Worm (Caenorhabditis elegans) whole organism, L3 larva: Measurements from ENCODE around the gene act-3.
"Not testable (repeated sequence)": the region's sequence is repeated elsewhere in the genome, so short reads cannot be mapped to it uniquely, and the experiment has no call there.

Source experiments
- R02D3.7 ChIP-seq: fragments of 150-350 bp; optimal IDR thresholded peaks from 2 replicates; lab custom pipeline; 2014; ENCODE audit warnings: missing biosample characterization, missing genetic modification characterization
- ZK546.5 ChIP-seq: sonication (generic microtip); optimal IDR thresholded peaks from 2 replicates; lab custom pipeline; 2017; ENCODE audit warnings: missing biosample characterization, missing genetic modification characterization
- aly-2 ChIP-seq: fragments of 150-350 bp; optimal IDR thresholded peaks from 2 replicates; lab custom pipeline; 2014; ENCODE audit warnings: missing biosample characterization, missing genetic modification characterization
- ama-1 ChIP-seq: fragments of 150-350 bp; optimal IDR thresholded peaks from 2 replicates; lab custom pipeline; 2018
- ceh-16 ChIP-seq: sonication (generic microtip); optimal IDR thresholded peaks from 2 replicates; lab custom pipeline; 2017; ENCODE audit warnings: missing biosample characterization, missing genetic modification characterization
- ceh-28 ChIP-seq: fragments of 150-350 bp; optimal IDR thresholded peaks from 2 replicates; lab custom pipeline; 2014; ENCODE audit warnings: missing biosample characterization, missing genetic modification reagents, missing genetic modification characterization
- ceh-82 ChIP-seq: fragments of 150-350 bp; optimal IDR thresholded peaks from 2 replicates; lab custom pipeline; 2014; ENCODE audit warnings: missing biosample characterization, missing genetic modification characterization
- ceh-9 ChIP-seq: sonication (generic microtip); optimal IDR thresholded peaks from 2 replicates; lab custom pipeline; 2018; ENCODE audit warnings: missing biosample characterization, missing genetic modification characterization
- daf-12 ChIP-seq: fragments of 150-350 bp; optimal IDR thresholded peaks from 2 replicates; lab custom pipeline; 2014; ENCODE audit warnings: missing biosample characterization, missing genetic modification reagents, missing genetic modification characterization
- egl-27 ChIP-seq: sonication (generic microtip); optimal IDR thresholded peaks from 4 replicates; lab custom pipeline; 2017; ENCODE audit warnings: missing biosample characterization, missing genetic modification reagents, missing genetic modification characterization
- egl-5 ChIP-seq: fragments of 150-350 bp; optimal IDR thresholded peaks from 2 replicates; lab custom pipeline; 2017; ENCODE audit warnings: missing biosample characterization, missing genetic modification reagents, missing genetic modification characterization, inconsistent platforms
- elt-1 ChIP-seq: fragments of 150-350 bp; optimal IDR thresholded peaks from 2 replicates; lab custom pipeline; 2014; ENCODE audit warnings: missing biosample characterization, missing genetic modification characterization
- elt-2 ChIP-seq: sonication (generic microtip); optimal IDR thresholded peaks from 2 replicates; lab custom pipeline; 2016; ENCODE audit warnings: missing genetic modification reagents, mild to moderate bottlenecking, missing genetic modification characterization, missing compliant biosample characterization
- elt-3 ChIP-seq, 3 experiments: fragments of 150-350 bp in 1 of 3; sonication (generic microtip) in 2 of 3; optimal IDR thresholded peaks; 2 replicates in 2 of 3; 4 replicates in 1 of 3; lab custom pipeline; 2014 to 2017; ENCODE audit warnings: missing biosample characterization in 3 of 3, missing genetic modification characterization in 3 of 3
- fkh-2 ChIP-seq: fragments of 150-350 bp; optimal IDR thresholded peaks from 2 replicates; lab custom pipeline; 2014; ENCODE audit warnings: missing biosample characterization, missing genetic modification reagents, missing genetic modification characterization
- fos-1 ChIP-seq: fragments of 150-350 bp; optimal IDR thresholded peaks from 2 replicates; lab custom pipeline; 2014; ENCODE audit warnings: missing biosample characterization, missing genetic modification characterization
- jun-1 ChIP-seq: fragments of 150-350 bp; optimal IDR thresholded peaks from 2 replicates; lab custom pipeline; 2014; ENCODE audit warnings: missing biosample characterization, missing genetic modification reagents, missing genetic modification characterization
- lin-15B ChIP-seq: fragments of 150-350 bp; optimal IDR thresholded peaks from 2 replicates; lab custom pipeline; 2014; ENCODE audit warnings: missing biosample characterization, missing genetic modification characterization
- lin-39 ChIP-seq: fragments of 150-350 bp; optimal IDR thresholded peaks from 2 replicates; lab custom pipeline; 2018; ENCODE audit warnings: missing biosample characterization, missing genetic modification reagents, missing genetic modification characterization
- lsy-12 ChIP-seq: sonication (generic microtip); optimal IDR thresholded peaks from 2 replicates; lab custom pipeline; 2016; ENCODE audit warnings: mild to moderate bottlenecking, missing genetic modification characterization, missing compliant biosample characterization
- mdl-1 ChIP-seq: fragments of 150-350 bp; optimal IDR thresholded peaks from 2 replicates; lab custom pipeline; 2014; ENCODE audit warnings: missing biosample characterization, missing genetic modification characterization
- nfya-1 ChIP-seq: sonication (generic microtip); optimal IDR thresholded peaks from 2 replicates; lab custom pipeline; 2017; ENCODE audit warnings: missing genetic modification characterization, mild to moderate bottlenecking, missing compliant biosample characterization, antibody characterized with exemption, moderate library complexity; ENCODE audit not compliant: insufficient read depth
- nhr-11 ChIP-seq: fragments of 150-350 bp; optimal IDR thresholded peaks from 2 replicates; lab custom pipeline; 2014; ENCODE audit warnings: missing biosample characterization, missing genetic modification characterization
- nhr-12 ChIP-seq: fragments of 150-350 bp; optimal IDR thresholded peaks from 2 replicates; lab custom pipeline; 2014; ENCODE audit warnings: missing biosample characterization, missing genetic modification characterization
- nhr-23 ChIP-seq: fragments of 150-350 bp; optimal IDR thresholded peaks from 2 replicates; lab custom pipeline; 2014; ENCODE audit warnings: missing biosample characterization, missing genetic modification reagents, missing genetic modification characterization
- nhr-237 ChIP-seq: fragments of 150-350 bp; optimal IDR thresholded peaks from 2 replicates; lab custom pipeline; 2014; ENCODE audit warnings: missing biosample characterization, missing genetic modification characterization
- nhr-25 ChIP-seq: sonication (generic microtip); optimal IDR thresholded peaks from 2 replicates; lab custom pipeline; 2017; ENCODE audit warnings: missing biosample characterization, missing genetic modification characterization
- nhr-28 ChIP-seq: fragments of 150-350 bp; optimal IDR thresholded peaks from 2 replicates; lab custom pipeline; 2014; ENCODE audit warnings: missing biosample characterization, missing genetic modification characterization
- nhr-43 ChIP-seq: sonication (generic microtip); optimal IDR thresholded peaks from 2 replicates; lab custom pipeline; 2016; ENCODE audit warnings: mild to moderate bottlenecking, missing genetic modification characterization, missing compliant biosample characterization; ENCODE audit not compliant: poor library complexity, severe bottlenecking
- nhr-76 ChIP-seq: fragments of 150-350 bp; sonication (generic microtip); optimal IDR thresholded peaks from 5 replicates; lab custom pipeline; 2014; ENCODE audit warnings: missing biosample characterization, missing genetic modification characterization
- nhr-77 ChIP-seq: fragments of 150-350 bp; optimal IDR thresholded peaks from 2 replicates; lab custom pipeline; 2014; ENCODE audit warnings: missing biosample characterization, missing genetic modification characterization
- pha-4 ChIP-seq: fragments of 150-350 bp; optimal IDR thresholded peaks from 2 replicates; lab custom pipeline; 2014; ENCODE audit warnings: missing biosample characterization, missing genetic modification reagents, missing genetic modification characterization
- pqm-1 ChIP-seq: fragments of 150-350 bp; optimal IDR thresholded peaks from 2 replicates; lab custom pipeline; 2017; ENCODE audit warnings: missing biosample characterization, missing genetic modification characterization, inconsistent platforms
- sea-2 ChIP-seq: fragments of 150-350 bp; sonication (generic microtip); optimal IDR thresholded peaks from 4 replicates; lab custom pipeline; 2014; ENCODE audit warnings: missing biosample characterization, missing genetic modification reagents, missing genetic modification characterization
- skn-1 ChIP-seq: fragments of 150-350 bp; optimal IDR thresholded peaks from 2 replicates; lab custom pipeline; 2014; ENCODE audit warnings: missing biosample characterization, missing genetic modification characterization
- snpc-4 ChIP-seq: fragments of 150-350 bp; optimal IDR thresholded peaks from 2 replicates; lab custom pipeline; 2014; ENCODE audit warnings: missing biosample characterization, missing genetic modification characterization
- tbx-2 ChIP-seq: sonication (generic microtip); optimal IDR thresholded peaks from 2 replicates; lab custom pipeline; 2016; ENCODE audit warnings: mild to moderate bottlenecking, missing genetic modification characterization, missing compliant biosample characterization
- unc-39 ChIP-seq: sonication (generic microtip); optimal IDR thresholded peaks from 4 replicates; lab custom pipeline; 2017; ENCODE audit warnings: missing biosample characterization, missing genetic modification characterization
- unc-62 ChIP-seq: fragments of 150-350 bp; sonication (generic microtip); optimal IDR thresholded peaks from 4 replicates; lab custom pipeline; 2014; ENCODE audit warnings: missing biosample characterization, missing genetic modification reagents, missing genetic modification characterization
- zag-1 ChIP-seq: fragments of 150-350 bp; optimal IDR thresholded peaks from 2 replicates; lab custom pipeline; 2014; ENCODE audit warnings: missing biosample characterization, missing genetic modification characterization
- ztf-11 ChIP-seq: fragments of 150-350 bp; optimal IDR thresholded peaks from 2 replicates; lab custom pipeline; 2014; ENCODE audit warnings: missing biosample characterization, missing genetic modification characterization

Gene act-3

ce11 chrV:11109647-11110046, 35.3 kb upstream of the act-3 start, which contains the start of gene Y42A5A.5:
Y42A5A.5 (minus strand) TSS chrV:11109747.
- not testable (repeated sequence) for TF ChIP-seq nhr-76, nhr-23, R02D3.7 (tag; lab: Kevin White, UChicago)

- TF ChIP-seq zag-1, result no peak
- no peak for TF ChIP-seq nfya-1 (tag; lab: Kevin White, UChicago)
- TF ChIP-seq ceh-16 (tag; lab: Kevin White, UChicago), result no peak
- TF ChIP-seq nhr-25, result no peak
- no peak for TF ChIP-seq lsy-12 (tag; lab: Kevin White, UChicago)
- no peak for TF ChIP-seq ZK546.5
- TF ChIP-seq pqm-1 (tag; lab: Kevin White, UChicago), result no peak
- no peak for TF ChIP-seq unc-62 (GFP tag; lab: Kevin White, UChicago)
- TF ChIP-seq snpc-4, result no peak
- no peak for TF ChIP-seq ztf-11 (tag; lab: Kevin White, UChicago)
- TF ChIP-seq nhr-12 (tag; lab: Kevin White, UChicago), result no peak
- TF ChIP-seq elt-3 (tag; optimal IDR thresholded peaks at IDR 0.05; lab: Kevin White, UChicago), result no peak
- TF ChIP-seq sea-2 (GFP tag; lab: Kevin White, UChicago), result no peak
- TF ChIP-seq daf-12 (tag; lab: Kevin White, UChicago), result no peak
- no peak for TF ChIP-seq nhr-28 (tag; lab: Kevin White, UChicago)
- no peak for TF ChIP-seq ceh-28 (tag; lab: Kevin White, UChicago)
- TF ChIP-seq aly-2, result no peak
- no peak for TF ChIP-seq nhr-237
Measured at ce11 chrV:11104408-11104807, 30.1 kb upstream of the act-3 start.

ce11 chrV:11098599-11098998, 24.3 kb upstream of the act-3 start, which contains the start of gene cdkl-1:
cdkl-1 (plus strand) TSS chrV:11098899.
- TF ChIP-seq fkh-2 (tag; lab: Kevin White, UChicago), result no peak
- no peak for TF ChIP-seq ceh-28 (tag; lab: Kevin White, UChicago)
- no peak for TF ChIP-seq pha-4
- TF ChIP-seq skn-1 (tag; lab: Kevin White, UChicago), result no peak
- TF ChIP-seq lin-15B (tag; lab: Kevin White, UChicago), result no peak
- TF ChIP-seq fos-1 (tag; lab: Kevin White, UChicago), result no peak
- no peak for TF ChIP-seq nfya-1 (tag; lab: Kevin White, UChicago)
- no peak for TF ChIP-seq tbx-2
- no peak for TF ChIP-seq nhr-12 (tag; lab: Kevin White, UChicago)
- TF ChIP-seq lsy-12 (tag; lab: Kevin White, UChicago), result no peak
- TF ChIP-seq nhr-43 (tag; lab: Kevin White, UChicago), result no peak
- TF ChIP-seq nhr-23 (tag; lab: Kevin White, UChicago), result no peak
- no peak for TF ChIP-seq jun-1
- no peak for TF ChIP-seq elt-3 (tag; optimal IDR thresholded peaks at IDR 0.05; lab: Kevin White, UChicago)

DNA sequence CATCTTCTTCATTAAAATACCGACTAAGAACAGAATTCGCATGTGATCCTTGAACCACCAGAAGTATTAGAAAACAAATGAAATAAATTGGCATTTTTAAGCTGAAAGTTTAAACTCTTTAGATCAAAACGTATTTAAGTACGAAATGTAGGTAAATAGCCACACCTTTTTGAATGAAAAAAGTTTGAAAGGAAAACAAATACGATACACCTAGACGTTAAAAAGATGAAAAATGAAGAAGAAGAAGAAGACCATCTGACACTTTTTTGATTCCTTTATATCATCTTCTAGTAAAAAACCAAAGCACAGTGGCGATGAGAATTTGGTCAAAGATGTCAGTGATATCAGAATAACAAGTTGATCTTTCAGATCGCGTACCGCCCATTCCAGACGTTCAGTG, 21.6 kb upstream of the act-3 start, which contains the start of gene Y42A5A.3:
Gene Y42A5A.3, minus strand, starts transcription at position 101 of the 400 bp plus-strand sequence.
- TF ChIP-seq jun-1, result no peak
- TF ChIP-seq nhr-23 (tag; lab: Kevin White, UChicago), result no peak
- TF ChIP-seq nhr-43 (tag; lab: Kevin White, UChicago), result no peak
- TF ChIP-seq elt-3 (tag; optimal IDR thresholded peaks at IDR 0.05; lab: Kevin White, UChicago), result no peak
- no peak for TF ChIP-seq unc-62 (GFP tag; lab: Kevin White, UChicago)
- no peak for TF ChIP-seq mdl-1 (tag; lab: Kevin White, UChicago)
- TF ChIP-seq unc-39, result no peak
- no peak for TF ChIP-seq nhr-77
- TF ChIP-seq nhr-11 (tag; lab: Kevin White, UChicago), result no peak
- TF ChIP-seq nhr-12 (tag; lab: Kevin White, UChicago), result no peak
- TF ChIP-seq ceh-16 (tag; lab: Kevin White, UChicago), result no peak
- no peak for TF ChIP-seq nhr-237
- no peak for TF ChIP-seq zag-1

ce11 chrV:11094698-11095097, 20.4 kb upstream of the act-3 start:
- TF ChIP-seq egl-5, result no peak
- TF ChIP-seq ceh-9 (tag; lab: Kevin White, UChicago), result no peak
- TF ChIP-seq elt-2 (tag; lab: Kevin White, UChicago), result no peak
- no peak for TF ChIP-seq aly-2
- TF ChIP-seq elt-1 (tag; lab: Kevin White, UChicago), result peak; percentile 35
- no peak for TF ChIP-seq ama-1 (lab: Kevin White, UChicago)
- TF ChIP-seq jun-1, result peak; percentile 25
- no peak for TF ChIP-seq mdl-1 (tag; lab: Kevin White, UChicago)
- TF ChIP-seq pqm-1 (tag; lab: Kevin White, UChicago), result no peak
- peak; percentile 2 for TF ChIP-seq nhr-23 (tag; lab: Kevin White, UChicago)
- TF ChIP-seq lin-39 (tag; lab: Kevin White, UChicago), result no peak
- TF ChIP-seq egl-27 (tag; lab: Kevin White, UChicago), result no peak
- TF ChIP-seq ceh-82 (tag; lab: Kevin White, UChicago), result no peak
- no peak for TF ChIP-seq lsy-12 (tag; lab: Kevin White, UChicago)
